Fruit fly (Drosophila melanogaster): ENCODE measurements around the gene Sgsh.
A peak's percentile ranks its signal among the peaks of the same experiment; 100 is the strongest.

Gene Sgsh

dm6 chr3R:18905921-18906878, 6.5 kb downstream of the Sgsh start, which contains the start of gene EndoA (continued):
- no peak; the same call in 1 of the 2 replicates for TF ChIP-seq CG11294 (GFP tag; IDR thresholded peaks at IDR 0.05)
- TF ChIP-seq Hr4 (GFP tag; optimal IDR thresholded peaks at IDR 0.05) = peak; percentile 38
- TF ChIP-seq CG16779 (tag; optimal IDR thresholded peaks at IDR 0.05) = no peak
- peak; percentile 58 for TF ChIP-seq Blimp-1 (GFP tag; optimal IDR thresholded peaks at IDR 0.05)
- TF ChIP-seq Eip78C (GFP tag) = peak; percentile 71
- peak; percentile 43; the same call in 2 of the 3 replicates for TF ChIP-seq CG8119 (GFP tag; IDR thresholded peaks at IDR 0.05)
- peak; percentile 21 for TF ChIP-seq Ets96B (tag; optimal IDR thresholded peaks at IDR 0.05)
- peak; percentile 13 for TF ChIP-seq topi (GFP tag; optimal IDR thresholded peaks at IDR 0.05)
- no peak for TF ChIP-seq CG3032 (tag; optimal IDR thresholded peaks at IDR 0.05)
- no peak for TF ChIP-seq CG1621 (tag; optimal IDR thresholded peaks at IDR 0.05)
- TF ChIP-seq CG6276 (GFP tag; optimal IDR thresholded peaks at IDR 0.05) = no peak
- peak; percentile 47 for TF ChIP-seq CG10631 (GFP tag; optimal IDR thresholded peaks at IDR 0.05)
- TF ChIP-seq CG8632 (GFP tag; optimal IDR thresholded peaks at IDR 0.05) = no peak
- peak; percentile 11 for TF ChIP-seq CG31627 (GFP tag; optimal IDR thresholded peaks at IDR 0.05)
- TF ChIP-seq Sox15 (GFP tag; optimal IDR thresholded peaks at IDR 0.05) = no peak
- peak; percentile 32 for TF ChIP-seq lz (GFP tag; optimal IDR thresholded peaks at IDR 0.05)
- no peak for TF ChIP-seq Lpt (GFP tag; optimal IDR thresholded peaks at IDR 0.05)
- TF ChIP-seq eg (GFP tag; IDR thresholded peaks at IDR 0.05) = peak; percentile 54
- no peak for TF ChIP-seq pdm3 (GFP tag; optimal IDR thresholded peaks at IDR 0.05)
- peak; percentile 14 for TF ChIP-seq CG11762 (GFP tag; optimal IDR thresholded peaks at IDR 0.05; ENCODE audit: insufficient read depth)
- TF ChIP-seq Gug (GFP tag; IDR thresholded peaks at IDR 0.05) = 0 out of 2 replicates have a peak, but pooled peaks have one; percentile 32
- TF ChIP-seq spab (GFP tag; optimal IDR thresholded peaks at IDR 0.05) = no peak
- no peak for TF ChIP-seq CG34406 (GFP tag; optimal IDR thresholded peaks at IDR 0.05)
- peak; percentile 14; the same call in 1 of the 3 replicates for TF ChIP-seq CG6163 (GFP tag; IDR thresholded peaks at IDR 0.05)
- peak; percentile 38 for TF ChIP-seq CG10669 (GFP tag; optimal IDR thresholded peaks at IDR 0.05)
- TF ChIP-seq CG6792 (GFP tag; optimal IDR thresholded peaks at IDR 0.05) = no peak
- TF ChIP-seq dsx (GFP tag; optimal IDR thresholded peaks at IDR 0.05; ENCODE audit: poor library complexity, severe bottlenecking) = peak; percentile 48
- TF ChIP-seq Ets21C (GFP tag; optimal IDR thresholded peaks at IDR 0.05) = no peak
- TF ChIP-seq Smox (GFP tag; optimal IDR thresholded peaks at IDR 0.05) = peak; percentile 11
- TF ChIP-seq CG32006 (GFP tag; optimal IDR thresholded peaks at IDR 0.05) = peak; percentile 25
- peak; percentile 22 for TF ChIP-seq Sox102F (GFP tag; optimal IDR thresholded peaks at IDR 0.05)
- TF ChIP-seq CG9139 (GFP tag; optimal IDR thresholded peaks at IDR 0.05) = no peak
- TF ChIP-seq Hr39 (GFP tag; optimal IDR thresholded peaks at IDR 0.05) = no peak

- TF ChIP-seq Met (GFP tag; optimal IDR thresholded peaks at IDR 0.05) = no peak
- TF ChIP-seq pdm3 (GFP tag; optimal IDR thresholded peaks at IDR 0.05) = no peak
- no peak for TF ChIP-seq CG6163 (GFP tag; IDR thresholded peaks at IDR 0.05)
- no peak for TF ChIP-seq CG11294 (GFP tag; IDR thresholded peaks at IDR 0.05)
- TF ChIP-seq CG3919 (GFP tag; optimal IDR thresholded peaks at IDR 0.05) = no peak
- TF ChIP-seq Eip93F (GFP tag; optimal IDR thresholded peaks at IDR 0.05) = no peak
- no peak for TF ChIP-seq CG10631 (GFP tag; optimal IDR thresholded peaks at IDR 0.05)
Observed at dm6 chr3R:18905555-18905920, 7.2 kb downstream of the Sgsh start, which contains the start of gene CG14292. CG14292 (minus strand) TSS chr3R:18905655.

dm6 chr3R:18902858-18903257, 9.9 kb downstream of the Sgsh start, which contains the start of gene CG34284:
CG34284 (minus strand) TSS chr3R:18902933.
- TF ChIP-seq CG8119 (GFP tag; IDR thresholded peaks at IDR 0.05) (no peak), fkh (GFP tag; optimal IDR thresholded peaks at IDR 0.05) (peak; percentile 14)

All from whole organism, prepupa.